Worm (Caenorhabditis elegans): Measurements from ENCODE around the gene col-101.

col-101 gene

DNA sequence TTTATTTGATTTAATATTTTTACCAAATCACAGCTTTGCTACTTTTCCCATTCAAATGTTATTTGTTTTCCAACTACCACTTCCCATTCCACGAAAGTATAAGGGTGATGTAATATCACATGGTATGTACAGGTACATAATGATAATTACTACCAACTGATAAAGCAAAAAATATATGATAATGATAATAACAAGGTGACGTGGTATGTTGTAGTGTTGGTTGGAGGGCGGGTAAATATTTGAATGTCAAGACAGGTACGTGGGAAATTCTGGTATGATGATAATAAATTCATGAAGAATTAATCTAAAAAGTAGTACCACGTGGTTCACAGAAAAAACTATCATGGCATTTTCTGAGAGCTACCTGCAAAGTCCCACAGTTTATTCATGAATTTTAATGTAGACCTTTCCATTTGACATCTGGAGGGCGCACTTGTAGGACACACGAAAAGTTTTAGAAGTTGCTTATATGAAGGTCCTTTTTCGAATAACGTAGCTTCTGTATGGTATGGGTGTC lies 34.9 kb downstream of the col-101 start:
- TF ChIP-seq lin-35 (GFP tag; optimal IDR thresholded peaks at IDR 0.05) (peak in 1 of 2 experiments; percentile 26), tbx-2 (tag; optimal IDR thresholded peaks at IDR 0.05) (peak; percentile 9), aha-1 (tag; optimal IDR thresholded peaks at IDR 0.05) (no peak), egl-13 (tag; optimal IDR thresholded peaks at IDR 0.05) (no peak), dpl-1 (GFP tag; optimal IDR thresholded peaks at IDR 0.05) (no peak), pqm-1 (tag; optimal IDR thresholded peaks at IDR 0.05) (peak; percentile 96), nhr-71 (tag; optimal IDR thresholded peaks at IDR 0.05) (peak; percentile 50), lir-3 (tag; optimal IDR thresholded peaks at IDR 0.05; ENCODE audit: poor library complexity) (peak; percentile 23), nhr-20 (tag; optimal IDR thresholded peaks at IDR 0.05) (peak; percentile 49), ama-1 (optimal IDR thresholded peaks at IDR 0.05) (peak; percentile 20), nhr-85 (tag) (peak; percentile 39), lin-13 (GFP tag; optimal IDR thresholded peaks at IDR 0.05) (no peak), nhr-90 (tag; optimal IDR thresholded peaks at IDR 0.05; ENCODE audit: poor library complexity) (peak; percentile 78), sup-37 (GFP tag; optimal IDR thresholded peaks at IDR 0.05) (no peak), snu-23 (GFP tag; optimal IDR thresholded peaks at IDR 0.05) (peak; percentile 48), jun-1 (tag; optimal IDR thresholded peaks at IDR 0.05) (peak; percentile 76), nhr-19 (GFP tag; conservative IDR thresholded peaks at IDR 0.05) (peak; percentile 28; the same call in 1 of the 2 replicates), hpl-2 (GFP tag; optimal IDR thresholded peaks at IDR 0.05) (peak; percentile 25), mab-9 (GFP tag; IDR thresholded peaks at IDR 0.05) (no peak), efl-1 (optimal IDR thresholded peaks at IDR 0.05) (no peak), efl-1 (GFP tag; optimal IDR thresholded peaks at IDR 0.05 in 1 of 2) (peak in 1 of 2 experiments; percentile 90), sptf-1 (tag; optimal IDR thresholded peaks at IDR 0.05) (no peak), unc-86 (tag; optimal IDR thresholded peaks at IDR 0.05) (no peak), pax-3 (tag; optimal IDR thresholded peaks at IDR 0.05) (no peak), nhr-47 (tag; optimal IDR thresholded peaks at IDR 0.05) (peak; percentile 22), elt-2 (tag; optimal IDR thresholded peaks at IDR 0.05) (peak; percentile 96)

DNA sequence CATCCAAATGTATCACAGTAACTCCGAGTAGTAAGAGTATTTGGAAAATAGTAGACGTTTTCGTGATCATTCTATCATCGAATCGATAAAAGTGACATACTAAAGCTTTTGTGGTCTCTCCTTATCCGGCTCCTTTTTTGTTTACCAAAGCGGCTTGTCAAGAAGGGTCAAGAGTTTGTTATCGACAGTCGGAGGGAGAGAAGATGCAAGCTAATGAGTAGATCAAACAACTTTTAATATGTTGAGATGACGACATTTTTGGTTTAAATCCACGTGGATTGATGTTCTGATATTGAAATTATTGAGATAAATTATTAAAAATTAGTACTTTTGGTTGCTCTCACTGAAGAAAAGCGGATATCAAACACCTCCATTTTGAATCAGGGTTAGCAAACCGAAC lies 35.5 kb downstream of the col-101 start, which contains the start of gene T21D12.7:
TSS of gene T21D12.7 (minus strand) at position 101 of the 400 bp plus-strand sequence.
- TF ChIP-seq mdl-1 (tag; optimal IDR thresholded peaks at IDR 0.05) (no peak), sptf-1 (tag; optimal IDR thresholded peaks at IDR 0.05) (no peak)

DNA sequence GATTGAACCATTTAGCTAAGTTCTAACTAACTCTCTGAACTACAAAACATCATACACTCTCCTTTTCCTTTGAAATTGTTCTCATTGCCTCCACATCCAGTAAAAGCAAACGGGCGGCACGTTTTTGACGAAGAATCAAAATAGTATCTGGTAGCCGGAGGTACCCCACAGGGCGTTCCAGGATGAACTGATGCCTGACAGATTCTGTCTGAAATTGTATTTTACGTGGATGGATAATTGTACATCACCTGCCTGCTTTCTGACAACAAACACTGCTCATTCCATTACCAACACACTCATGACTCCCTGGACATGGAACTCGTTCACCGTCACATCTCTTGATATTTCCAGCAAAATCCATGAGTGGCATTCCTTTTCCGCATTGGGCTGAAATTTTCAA lies 36.4 kb downstream of the col-101 start:
- TF ChIP-seq efl-1 (optimal IDR thresholded peaks at IDR 0.05) (no peak), efl-1 (GFP tag; optimal IDR thresholded peaks at IDR 0.05 in 1 of 2) (peak in 1 of 2 experiments; percentile 71), Y116A8C.19 (tag; optimal IDR thresholded peaks at IDR 0.05; ENCODE audit: borderline replicate concordance) (no peak)

DNA sequence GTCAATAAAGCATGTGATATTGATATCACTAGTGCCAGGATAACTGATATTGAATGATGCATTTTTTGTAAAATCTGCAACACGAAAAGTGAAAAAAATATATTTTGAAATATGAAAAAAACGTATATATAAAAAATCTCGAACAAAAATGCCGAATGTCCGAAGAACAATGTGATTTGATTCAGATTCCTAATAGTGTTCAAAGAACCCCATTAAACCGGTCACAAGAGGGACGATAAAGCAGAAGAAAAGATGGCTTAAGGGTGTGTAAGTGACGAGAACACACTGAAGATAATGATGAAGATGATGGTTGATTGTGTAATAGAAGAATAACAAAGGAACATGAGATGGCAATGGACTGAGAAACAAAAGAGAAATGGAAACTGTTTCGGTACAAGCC lies 38.8 kb downstream of the col-101 start, which contains the start of gene T21D12.14:
TSS of gene T21D12.14 (minus strand) at position 101 of the 400 bp plus-strand sequence.
- TF ChIP-seq blmp-1 (tag; optimal IDR thresholded peaks at IDR 0.05) (peak; percentile 32), ceh-8 (GFP tag; optimal IDR thresholded peaks at IDR 0.05) (no peak)

DNA sequence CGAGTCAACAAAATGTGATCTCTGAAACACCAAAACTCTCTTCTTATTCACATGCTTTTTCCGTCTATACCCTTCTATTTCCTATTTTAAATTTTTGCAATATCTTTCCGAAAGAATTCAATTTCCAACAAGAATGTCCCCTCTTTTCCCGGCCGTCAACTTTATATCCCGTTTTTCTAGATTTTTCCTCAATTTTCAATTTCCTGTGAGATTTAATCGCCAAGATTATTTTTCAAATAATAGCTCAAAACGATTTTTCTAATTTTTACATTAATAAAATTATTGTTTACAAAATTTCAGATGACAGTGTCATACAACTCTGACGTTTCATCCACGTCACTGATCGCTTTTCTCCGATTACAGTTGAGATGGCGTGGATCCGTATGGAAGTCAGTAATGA lies 43.5 kb downstream of the col-101 start, which contains the start of gene best-19:
TSS of gene best-19 (plus strand) at position 301 of the 400 bp plus-strand sequence.
- TF ChIP-seq fkh-10 (GFP tag; optimal IDR thresholded peaks at IDR 0.05) (peak; percentile 2), lin-35 (GFP tag; optimal IDR thresholded peaks at IDR 0.05) (no peak)

DNA sequence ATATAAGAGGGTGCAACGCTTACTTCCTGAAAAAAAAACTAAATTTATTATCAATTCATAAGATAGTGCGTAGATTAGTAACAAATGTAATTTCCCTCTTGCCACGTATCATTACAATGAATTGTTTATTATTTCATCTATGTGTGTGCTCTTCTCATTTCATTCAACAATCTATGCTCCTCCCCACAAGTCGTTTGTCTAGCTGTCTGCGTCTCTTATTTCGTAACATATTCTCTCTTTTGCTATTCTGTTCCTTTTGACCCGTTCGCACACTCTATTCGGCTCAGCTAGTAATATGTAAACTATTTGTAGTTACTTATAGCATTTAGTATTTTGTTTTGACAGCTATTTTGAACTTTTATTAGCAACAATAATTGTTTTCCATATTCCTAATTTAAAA lies 44.8 kb downstream of the col-101 start:
- TF ChIP-seq tbx-2 (tag; optimal IDR thresholded peaks at IDR 0.05) (no peak), nhr-84 (tag; optimal IDR thresholded peaks at IDR 0.05) (no peak), aha-1 (tag; optimal IDR thresholded peaks at IDR 0.05) (no peak), hlh-17 (GFP tag; optimal IDR thresholded peaks at IDR 0.05; ENCODE audit: borderline replicate concordance) (no peak), lin-39 (tag; optimal IDR thresholded peaks at IDR 0.05) (no peak), lin-14 (GFP tag; optimal IDR thresholded peaks at IDR 0.05) (peak; percentile 28), mep-1 (tag; optimal IDR thresholded peaks at IDR 0.05) (peak; percentile 6), irx-1 (tag; optimal IDR thresholded peaks at IDR 0.05) (no peak), aly-2 (tag; optimal IDR thresholded peaks at IDR 0.05) (no peak), ets-5 (GFP tag; IDR thresholded peaks at IDR 0.05) (no peak), rnt-1 (tag; optimal IDR thresholded peaks at IDR 0.05) (peak; percentile 6), nhr-19 (GFP tag; conservative IDR thresholded peaks at IDR 0.05) (no peak), mdl-1 (tag; optimal IDR thresholded peaks at IDR 0.05) (no peak), nhr-85 (tag) (peak; percentile 17), skn-1 (tag; optimal IDR thresholded peaks at IDR 0.05) (no peak), swsn-7 (tag; optimal IDR thresholded peaks at IDR 0.05) (no peak), efl-1 (optimal IDR thresholded peaks at IDR 0.05) (no peak), efl-1 (GFP tag; optimal IDR thresholded peaks at IDR 0.05 in 1 of 2) (peak in 1 of 2 experiments; percentile 74), unc-30 (tag; optimal IDR thresholded peaks at IDR 0.05) (no peak)

Data from whole organism, L1 larva.